Fruit fly (Drosophila melanogaster) whole organism, adult: Measurements from ENCODE around the gene Nct.

Experiments
- CG1620 ChIP-seq: fragments of 200-800 bp; sonication (Bioruptor generic); optimal IDR thresholded peaks from 2 replicates; lab custom pipeline; 2016; ENCODE audit warnings: missing biosample characterization, missing genetic modification characterization
- cnc ChIP-seq, 2 experiments: fragments of >200 bp; optimal IDR thresholded peaks; 2 replicates each; lab custom pipeline; 2017

DNA sequence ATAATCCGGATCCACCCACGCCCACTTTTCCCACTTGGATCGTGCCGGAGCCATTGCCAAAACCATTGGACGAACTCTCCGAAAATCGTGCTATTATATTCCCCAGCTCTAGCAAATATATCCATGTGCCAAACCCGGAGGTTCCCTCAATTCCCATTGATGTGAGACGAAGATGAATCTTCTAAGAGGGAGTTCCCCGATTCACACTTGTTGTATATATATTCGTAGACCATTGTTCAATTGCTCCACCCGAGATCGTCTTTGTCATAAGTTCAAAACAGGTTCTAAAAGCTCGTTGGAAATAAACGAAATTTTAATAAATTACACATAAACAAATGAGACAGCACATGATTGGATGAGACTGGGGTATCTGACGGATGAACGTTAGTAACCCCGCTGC, 12.5 kb downstream of the Nct start:
- TF ChIP-seq CG1620 (GFP tag; lab: Kevin White, UChicago) (no peak), cnc (optimal IDR thresholded peaks at IDR 0.05; lab: Kevin White, UChicago) (no peak)
